Fruit fly (Drosophila melanogaster): ENCODE measurements around the gene VhaM9.7-d.

Gene VhaM9.7-d

DNA sequence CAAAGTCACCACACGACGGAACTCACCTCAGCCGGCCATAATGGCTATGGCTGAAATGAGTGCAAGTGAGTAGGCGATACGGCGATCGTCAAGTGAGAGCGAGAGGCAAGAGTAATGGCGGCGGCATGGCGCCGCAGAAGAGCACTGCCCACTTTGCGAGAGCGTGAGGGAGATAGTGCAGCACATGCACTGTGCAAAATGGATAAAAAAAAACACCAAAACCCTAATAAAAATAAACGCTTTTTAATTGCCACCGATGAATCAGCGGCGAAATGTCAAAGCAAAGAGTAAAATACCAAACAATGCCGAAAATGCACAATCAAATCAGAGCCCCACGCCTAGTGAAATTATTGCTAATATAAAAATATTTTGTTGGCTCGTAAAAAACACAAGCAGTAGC is 26.3 kb upstream of the VhaM9.7-d start (continued):
- no peak for TF ChIP-seq Sox15 (GFP tag; optimal IDR thresholded peaks at IDR 0.05)
- peak; percentile 8 for TF ChIP-seq CG34406 (GFP tag; optimal IDR thresholded peaks at IDR 0.05)
- peak; percentile 37 for TF ChIP-seq CG10669 (GFP tag; optimal IDR thresholded peaks at IDR 0.05)
- no peak for TF ChIP-seq CG6854 (GFP tag; optimal IDR thresholded peaks at IDR 0.05)
- peak; percentile 22 for TF ChIP-seq Hr4 (GFP tag; optimal IDR thresholded peaks at IDR 0.05)
- TF ChIP-seq Hr38 (GFP tag; optimal IDR thresholded peaks at IDR 0.05), result no peak
- TF ChIP-seq Sox14 (GFP tag; optimal IDR thresholded peaks at IDR 0.05), result peak; percentile 38
- TF ChIP-seq Sox102F (GFP tag; optimal IDR thresholded peaks at IDR 0.05), result no peak
- TF ChIP-seq Blimp-1 (GFP tag; optimal IDR thresholded peaks at IDR 0.05), result no peak
- TF ChIP-seq salr (GFP tag; optimal IDR thresholded peaks at IDR 0.05), result peak in 1 of 2 experiments; percentile 20
- TF ChIP-seq CG10631 (GFP tag; optimal IDR thresholded peaks at IDR 0.05), result peak; percentile 27
- TF ChIP-seq CG32006 (GFP tag; optimal IDR thresholded peaks at IDR 0.05), result peak; percentile 50
- no peak for TF ChIP-seq acj6 (GFP tag; optimal IDR thresholded peaks at IDR 0.05)
- no peak for TF ChIP-seq vri (GFP tag; optimal IDR thresholded peaks at IDR 0.05)
- TF ChIP-seq lz (GFP tag; optimal IDR thresholded peaks at IDR 0.05), result peak; percentile 4
- no peak for TF ChIP-seq Smox (GFP tag; optimal IDR thresholded peaks at IDR 0.05)
- peak; percentile 2 for TF ChIP-seq Met (GFP tag; optimal IDR thresholded peaks at IDR 0.05)
- peak; percentile 42; the same call in 1 of the 2 replicates for TF ChIP-seq CG15336 (GFP tag; IDR thresholded peaks at IDR 0.05)
- TF ChIP-seq Eip75B (GFP tag; optimal IDR thresholded peaks at IDR 0.05), result peak; percentile 1
- no peak for TF ChIP-seq CG3032 (tag; optimal IDR thresholded peaks at IDR 0.05)

DNA sequence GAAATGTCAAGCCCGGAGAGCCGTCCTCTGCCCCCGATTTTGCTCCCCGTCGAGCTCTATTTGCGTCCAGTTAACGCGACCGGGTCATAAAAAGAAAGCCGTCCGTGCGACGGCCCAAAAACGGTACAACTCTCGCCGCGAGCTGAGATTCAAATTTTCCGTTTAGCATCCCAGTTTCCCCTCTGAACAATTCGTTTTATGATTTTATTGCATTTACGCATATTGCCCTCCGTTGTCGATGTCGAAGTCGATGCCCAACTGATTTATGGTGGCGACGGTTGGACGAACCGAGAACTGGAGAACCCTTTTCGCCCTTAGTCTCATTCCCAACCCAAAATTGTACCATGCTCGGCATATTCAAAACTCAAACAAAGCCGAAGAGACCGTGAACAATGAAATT is 23.6 kb upstream of the VhaM9.7-d start:
- TF ChIP-seq CG11762 (GFP tag; optimal IDR thresholded peaks at IDR 0.05; ENCODE audit: insufficient read depth) (no peak), acj6 (GFP tag; optimal IDR thresholded peaks at IDR 0.05) (no peak), CG7368 (GFP tag; optimal IDR thresholded peaks at IDR 0.05) (no peak), dac (GFP tag; optimal IDR thresholded peaks at IDR 0.05) (no peak), CG15336 (GFP tag; IDR thresholded peaks at IDR 0.05) (no peak), net (GFP tag; optimal IDR thresholded peaks at IDR 0.05) (no peak), Blimp-1 (GFP tag; optimal IDR thresholded peaks at IDR 0.05) (no peak), Sox102F (GFP tag; optimal IDR thresholded peaks at IDR 0.05) (no peak), OdsH (GFP tag; optimal IDR thresholded peaks at IDR 0.05) (no peak), CG6163 (GFP tag; IDR thresholded peaks at IDR 0.05) (no peak), CG1621 (tag; optimal IDR thresholded peaks at IDR 0.05) (no peak), CG6276 (GFP tag; optimal IDR thresholded peaks at IDR 0.05) (no peak), CG32006 (GFP tag; optimal IDR thresholded peaks at IDR 0.05) (no peak), Hr38 (GFP tag; optimal IDR thresholded peaks at IDR 0.05) (no peak), Smox (GFP tag; optimal IDR thresholded peaks at IDR 0.05) (no peak), cyc (GFP tag; optimal IDR thresholded peaks at IDR 0.05) (no peak), CG9139 (GFP tag; optimal IDR thresholded peaks at IDR 0.05) (no peak), CG10669 (GFP tag; optimal IDR thresholded peaks at IDR 0.05) (no peak)

DNA sequence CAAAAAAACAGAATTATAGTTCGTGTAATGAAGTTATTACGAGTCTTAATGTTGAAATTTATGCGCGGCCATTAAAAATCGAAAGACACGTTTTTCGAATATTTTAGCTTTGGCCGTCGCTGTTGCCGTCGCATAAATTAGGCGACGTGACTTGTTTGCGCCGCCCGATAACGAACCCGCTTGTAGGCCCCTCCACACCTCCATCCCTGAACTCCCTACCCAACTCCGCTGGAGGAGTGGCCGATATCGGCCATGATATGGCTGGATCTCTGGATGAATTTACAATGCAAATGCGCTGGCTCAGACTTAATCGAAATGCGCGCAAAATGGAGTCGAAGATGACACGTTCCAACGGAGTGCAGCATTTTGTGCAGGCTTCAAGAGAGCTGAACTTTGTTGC is 20.6 kb upstream of the VhaM9.7-d start:
- TF ChIP-seq CG32006 (GFP tag; optimal IDR thresholded peaks at IDR 0.05), result no peak
- peak; percentile 14 for TF ChIP-seq svp (GFP tag)
- no peak for TF ChIP-seq net (GFP tag; optimal IDR thresholded peaks at IDR 0.05)
- TF ChIP-seq Eip93F (GFP tag; optimal IDR thresholded peaks at IDR 0.05), result no peak
- no peak for TF ChIP-seq Eip75B (GFP tag; optimal IDR thresholded peaks at IDR 0.05)
- no peak for TF ChIP-seq Eip78C (GFP tag)
- TF ChIP-seq dsx (GFP tag; optimal IDR thresholded peaks at IDR 0.05; ENCODE audit: poor library complexity, severe bottlenecking), result peak; percentile 31

DNA sequence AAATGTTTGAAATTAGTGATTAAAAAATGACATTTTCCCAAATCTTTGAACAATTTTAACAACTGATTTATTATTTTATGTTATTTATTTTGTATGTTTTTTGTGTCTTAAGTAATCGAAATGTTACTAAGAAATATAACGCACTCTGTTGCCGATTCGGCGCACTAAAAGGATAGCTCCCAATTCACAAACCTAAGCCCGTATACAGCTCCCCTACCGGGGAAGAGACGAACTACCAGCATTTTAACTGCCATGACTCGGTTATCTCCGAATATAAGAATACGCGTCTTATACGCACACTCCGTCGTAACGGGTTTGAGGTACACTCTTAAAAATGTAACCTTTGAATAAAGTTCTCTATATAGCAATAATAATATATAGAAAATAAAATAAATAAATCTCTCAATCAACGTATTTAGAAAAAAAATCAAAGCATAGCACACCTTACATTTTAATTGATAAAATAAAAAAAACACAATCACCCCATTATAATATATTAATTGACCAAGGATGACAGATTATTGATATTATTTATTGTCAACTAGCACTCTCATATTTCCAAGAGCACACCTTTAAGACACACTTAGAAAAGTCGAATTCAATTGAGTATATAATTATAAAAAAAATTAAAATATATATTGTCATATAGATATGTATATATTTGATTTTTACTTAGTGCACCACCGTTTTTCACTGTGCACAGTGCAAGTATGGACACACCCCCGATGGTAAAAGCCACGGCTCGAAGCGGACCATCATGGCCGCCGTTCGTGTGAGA is 17.1 kb upstream of the VhaM9.7-d start:
- peak; percentile 20 for TF ChIP-seq fkh (GFP tag; optimal IDR thresholded peaks at IDR 0.05)
- peak; percentile 41 for TF ChIP-seq Sox102F (GFP tag; optimal IDR thresholded peaks at IDR 0.05)
- TF ChIP-seq Hr39 (GFP tag; optimal IDR thresholded peaks at IDR 0.05), result peak; percentile 8
- peak; percentile 73 for TF ChIP-seq CG6276 (GFP tag; optimal IDR thresholded peaks at IDR 0.05)
- TF ChIP-seq spab (GFP tag; optimal IDR thresholded peaks at IDR 0.05), result peak; percentile 54
- peak; percentile 65 for TF ChIP-seq CG10669 (GFP tag; optimal IDR thresholded peaks at IDR 0.05)
- peak; percentile 67 for TF ChIP-seq CG8119 (GFP tag; IDR thresholded peaks at IDR 0.05)
- no peak for TF ChIP-seq Ets21C (GFP tag; optimal IDR thresholded peaks at IDR 0.05)
- peak; percentile 68; the same call in 1 of the 3 replicates for TF ChIP-seq eg (GFP tag; IDR thresholded peaks at IDR 0.05)
- TF ChIP-seq Eip93F (GFP tag; optimal IDR thresholded peaks at IDR 0.05), result no peak
- peak; percentile 93 for TF ChIP-seq CG32006 (GFP tag; optimal IDR thresholded peaks at IDR 0.05)
- TF ChIP-seq Met (GFP tag; optimal IDR thresholded peaks at IDR 0.05), result peak; percentile 50
- peak; percentile 44 for TF ChIP-seq Blimp-1 (GFP tag; optimal IDR thresholded peaks at IDR 0.05)
- peak; percentile 43 for TF ChIP-seq topi (GFP tag; optimal IDR thresholded peaks at IDR 0.05)
- TF ChIP-seq svp (GFP tag), result peak; percentile 73
- TF ChIP-seq CG6854 (GFP tag; optimal IDR thresholded peaks at IDR 0.05), result no peak
- TF ChIP-seq Smox (GFP tag; optimal IDR thresholded peaks at IDR 0.05), result peak; percentile 49
- peak; percentile 61 for TF ChIP-seq CG11762 (GFP tag; optimal IDR thresholded peaks at IDR 0.05; ENCODE audit: insufficient read depth)
- TF ChIP-seq dsx (GFP tag; optimal IDR thresholded peaks at IDR 0.05; ENCODE audit: poor library complexity, severe bottlenecking), result peak; percentile 66
- peak; percentile 65; the same call in 2 of the 3 replicates for TF ChIP-seq CG6163 (GFP tag; IDR thresholded peaks at IDR 0.05)
- peak; percentile 86 for TF ChIP-seq CG10631 (GFP tag; optimal IDR thresholded peaks at IDR 0.05)
- TF ChIP-seq CG8632 (GFP tag; optimal IDR thresholded peaks at IDR 0.05), result peak; percentile 83
